Worm (Caenorhabditis elegans): ENCODE results near the gene K02C4.3.

- TF ChIP-seq ztf-11 (tag; optimal IDR thresholded peaks at IDR 0.05), result no peak
- TF ChIP-seq nhr-25 (tag; optimal IDR thresholded peaks at IDR 0.05), result no peak
Observed at ce11 chrII:8042289-8042688, 44.4 kb downstream of the K02C4.3 start, which contains the start of gene T05H10.1.

All from whole organism, L3 larva.